Fruit fly (Drosophila melanogaster) whole organism, embryonic: ENCODE results near the gene cv-c.

ENCODE experiments used
- Adf1 ChIP-seq: fragments of 200-800 bp; sonication (Bioruptor generic); IDR thresholded peaks from 2 replicates; pipeline ENCODE4 v1.3.6; 2022; ENCODE audit warnings: missing biosample characterization, missing genetic modification characterization
- Atf6 ChIP-seq: fragments of 200-800 bp; sonication (Bioruptor generic); IDR thresholded peaks from 2 replicates; pipeline ENCODE4 v1.3.6; 2022; ENCODE audit warnings: missing biosample characterization, missing genetic modification characterization
- Bdp1 ChIP-seq: fragments of 200-800 bp; sonication (Bioruptor generic); optimal IDR thresholded peaks from 3 replicates; lab custom pipeline; 2016; ENCODE audit warnings: missing biosample characterization, missing genetic modification characterization
- Bteb2 ChIP-seq: fragments of 200-800 bp; sonication (Bioruptor generic); optimal IDR thresholded peaks from 2 replicates; lab custom pipeline; 2016; ENCODE audit warnings: missing biosample characterization, missing genetic modification characterization
- C15 ChIP-seq: fragments of 200-800 bp; sonication (Bioruptor generic); IDR thresholded peaks from 3 replicates; pipeline ENCODE4 v1.3.6; 2022; ENCODE audit warnings: missing biosample characterization, missing genetic modification characterization
- CG10147 ChIP-seq: fragments of 200-800 bp; sonication (Bioruptor generic); optimal IDR thresholded peaks from 2 replicates; lab custom pipeline; 2019; ENCODE audit warnings: missing biosample characterization, mild to moderate bottlenecking, missing genetic modification characterization, moderate library complexity
- CG10274 ChIP-seq: fragments of 200-800 bp; sonication (Bioruptor generic); optimal IDR thresholded peaks from 3 replicates; lab custom pipeline; 2017; ENCODE audit warnings: missing biosample characterization, mild to moderate bottlenecking, missing genetic modification characterization
- CG11504 ChIP-seq: fragments of 200-800 bp; sonication (Bioruptor generic); optimal IDR thresholded peaks from 3 replicates; lab custom pipeline; 2019; ENCODE audit warnings: missing biosample characterization, mild to moderate bottlenecking, missing genetic modification characterization, moderate library complexity
- CG12391 ChIP-seq: fragments of 200-800 bp; sonication (Bioruptor generic); optimal IDR thresholded peaks from 3 replicates; lab custom pipeline; 2018; ENCODE audit warnings: missing biosample characterization, mild to moderate bottlenecking, missing genetic modification characterization, moderate library complexity
- CG15011 ChIP-seq: fragments of 200-800 bp; sonication (Bioruptor generic); optimal IDR thresholded peaks from 3 replicates; lab custom pipeline; 2018; ENCODE audit warnings: missing biosample characterization, mild to moderate bottlenecking, missing genetic modification characterization
- CG15601 ChIP-seq: fragments of 200-800 bp; sonication (Bioruptor generic); optimal IDR thresholded peaks from 3 replicates; lab custom pipeline; 2019; ENCODE audit warnings: missing biosample characterization, mild to moderate bottlenecking, missing genetic modification characterization, moderate library complexity
- CG1647 ChIP-seq: fragments of 200-800 bp; sonication (Bioruptor generic); optimal IDR thresholded peaks from 3 replicates; lab custom pipeline; 2016; ENCODE audit warnings: missing biosample characterization, missing genetic modification characterization
- CG16813 ChIP-seq: fragments of 200-800 bp; sonication (Bioruptor generic); IDR thresholded peaks from 3 replicates; pipeline ENCODE4 v1.3.6; 2022; ENCODE audit warnings: missing biosample characterization, missing genetic modification characterization; ENCODE audit not compliant: partially characterized antibody
- CG16863 ChIP-seq: fragments of 200-800 bp; sonication (Bioruptor generic); optimal IDR thresholded peaks from 3 replicates; lab custom pipeline; 2016; ENCODE audit warnings: missing biosample characterization, missing genetic modification characterization
- CG1792 ChIP-seq: fragments of 200-800 bp; sonication (Bioruptor generic); optimal IDR thresholded peaks from 2 replicates; lab custom pipeline; 2016; ENCODE audit warnings: missing biosample characterization, missing genetic modification characterization
- CG18262 ChIP-seq: fragments of 200-800 bp; optimal IDR thresholded peaks from 3 replicates; lab custom pipeline; 2019; ENCODE audit warnings: missing biosample characterization, mild to moderate bottlenecking, missing genetic modification characterization, moderate library complexity
- CG31224 ChIP-seq: fragments of 200-800 bp; sonication (Bioruptor generic); IDR thresholded peaks from 2 replicates; pipeline ENCODE4 v1.3.6; 2022; ENCODE audit warnings: missing biosample characterization, missing genetic modification characterization
- CG31365 ChIP-seq: fragments of 200-800 bp; sonication (Bioruptor generic); optimal IDR thresholded peaks from 2 replicates; lab custom pipeline; 2018; ENCODE audit warnings: missing biosample characterization, mild to moderate bottlenecking, missing genetic modification characterization
- CG32532 ChIP-seq: fragments of 200-800 bp; sonication (Bioruptor generic); IDR thresholded peaks from 2 replicates; pipeline ENCODE4 v1.3.6; 2022; ENCODE audit warnings: missing biosample characterization, missing genetic modification characterization
- CG3995 ChIP-seq: fragments of 200-800 bp; sonication (Bioruptor generic); optimal IDR thresholded peaks from 3 replicates; lab custom pipeline; 2016; ENCODE audit warnings: missing biosample characterization, missing genetic modification characterization
- CG6654 ChIP-seq: fragments of 200-800 bp; sonication (Bioruptor generic); optimal IDR thresholded peaks from 2 replicates; lab custom pipeline; 2017; ENCODE audit warnings: missing biosample characterization, mild to moderate bottlenecking, missing genetic modification characterization
- CG6765 ChIP-seq: fragments of 200-800 bp; sonication (Bioruptor generic); optimal IDR thresholded peaks from 3 replicates; lab custom pipeline; 2017; ENCODE audit warnings: missing biosample characterization, mild to moderate bottlenecking, missing genetic modification characterization
- CG6854 ChIP-seq: fragments of 200-800 bp; sonication (Bioruptor generic); optimal IDR thresholded peaks from 3 replicates; lab custom pipeline; 2017; ENCODE audit warnings: missing biosample characterization, mild to moderate bottlenecking, missing genetic modification characterization
- CG7963 ChIP-seq: fragments of 200-800 bp; sonication (Bioruptor generic); IDR thresholded peaks from 3 replicates; pipeline ENCODE4 v1.3.6; 2022; ENCODE audit warnings: missing biosample characterization, missing genetic modification characterization; ENCODE audit not compliant: partially characterized antibody
- CG8388 ChIP-seq: fragments of 200-800 bp; sonication (Bioruptor generic); optimal IDR thresholded peaks from 2 replicates; lab custom pipeline; 2019; ENCODE audit warnings: missing biosample characterization, mild to moderate bottlenecking, missing genetic modification characterization, moderate library complexity
- CoRest ChIP-seq: fragments of 200-800 bp; sonication (Bioruptor generic); optimal IDR thresholded peaks from 3 replicates; lab custom pipeline; 2018; ENCODE audit warnings: missing biosample characterization, mild to moderate bottlenecking, missing genetic modification characterization, moderate library complexity
- Dip3 ChIP-seq: fragments of 200-800 bp; sonication (Bioruptor generic); optimal IDR thresholded peaks from 3 replicates; lab custom pipeline; 2016; ENCODE audit warnings: missing biosample characterization, missing genetic modification characterization
- Dp ChIP-seq: fragments of 200-800 bp; sonication (Bioruptor generic); optimal IDR thresholded peaks from 2 replicates; lab custom pipeline; 2018; ENCODE audit warnings: missing biosample characterization, mild to moderate bottlenecking, missing genetic modification characterization, moderate library complexity
- Dref ChIP-seq: fragments of 200-800 bp; sonication (Bioruptor generic); IDR thresholded peaks from 2 replicates; pipeline ENCODE4 v1.3.6; 2022; ENCODE audit warnings: missing biosample characterization, missing genetic modification characterization
- Hmx ChIP-seq: fragments of 200-800 bp; sonication (Bioruptor generic); optimal IDR thresholded peaks from 2 replicates; lab custom pipeline; 2016; ENCODE audit warnings: missing biosample characterization, missing genetic modification characterization
- Lim3 ChIP-seq: fragments of 200-800 bp; sonication (Bioruptor generic); IDR thresholded peaks from 2 replicates; pipeline ENCODE4 v1.3.6; 2022; ENCODE audit warnings: missing biosample characterization, missing genetic modification characterization
- Nf-YB ChIP-seq: fragments of 200-800 bp; sonication (Bioruptor generic); optimal IDR thresholded peaks from 3 replicates; lab custom pipeline; 2019; ENCODE audit warnings: missing biosample characterization, mild to moderate bottlenecking, missing genetic modification characterization, moderate library complexity
- Vsx1 ChIP-seq: fragments of 200-800 bp; sonication (Bioruptor generic); optimal IDR thresholded peaks from 2 replicates; lab custom pipeline; 2017; ENCODE audit warnings: missing biosample characterization, mild to moderate bottlenecking, missing genetic modification characterization, missing genetic modification reagents
- amos ChIP-seq: fragments of 200-800 bp; sonication (Bioruptor generic); IDR thresholded peaks from 2 replicates; pipeline ENCODE4 v1.3.6; 2022; ENCODE audit warnings: missing biosample characterization, missing genetic modification characterization; ENCODE audit not compliant: partially characterized antibody
- ap ChIP-seq: fragments of 200-800 bp; sonication (Bioruptor generic); IDR thresholded peaks from 2 replicates; pipeline ENCODE4 v1.3.6; 2022; ENCODE audit warnings: missing biosample characterization, missing genetic modification characterization
- bcd ChIP-seq: fragments of 200-800 bp; sonication (Bioruptor generic); optimal IDR thresholded peaks from 2 replicates; lab custom pipeline; 2017; ENCODE audit warnings: missing biosample characterization, mild to moderate bottlenecking, missing genetic modification characterization
- bigmax ChIP-seq: fragments of 200-800 bp; sonication (Bioruptor generic); optimal IDR thresholded peaks from 2 replicates; lab custom pipeline; 2018; ENCODE audit warnings: missing biosample characterization, mild to moderate bottlenecking, missing genetic modification characterization
- bowl ChIP-seq: fragments of 200-800 bp; sonication (Bioruptor generic); IDR thresholded peaks from 2 replicates; pipeline ENCODE4 v1.3.6; 2022; ENCODE audit warnings: missing biosample characterization, missing genetic modification characterization
- bsh ChIP-seq, 2 experiments: fragments of 200-800 bp; sonication (Bioruptor generic); optimal IDR thresholded peaks; 2 replicates each; lab custom pipeline; 2017 to 2018; ENCODE audit warnings: mild to moderate bottlenecking in 2 of 2, missing biosample characterization in 2 of 2, missing genetic modification characterization in 2 of 2, moderate library complexity in 1 of 2
- chif ChIP-seq, 2 experiments: fragments of 200-800 bp; sonication (Bioruptor generic); optimal IDR thresholded peaks; 3 replicates each; lab custom pipeline; 2016; ENCODE audit warnings: missing biosample characterization in 2 of 2, missing genetic modification characterization in 2 of 2
- croc ChIP-seq: fragments of 200-800 bp; sonication (Bioruptor generic); conservative IDR thresholded peaks from 3 replicates; pipeline ENCODE4 v1.3.6; 2022; ENCODE audit warnings: missing biosample characterization, missing genetic modification characterization
- crol ChIP-seq: fragments of 200-800 bp; sonication (Bioruptor generic); IDR thresholded peaks from 2 replicates; pipeline ENCODE4 v1.3.6; 2022; ENCODE audit warnings: missing biosample characterization, missing genetic modification characterization
- danr ChIP-seq: fragments of 200-800 bp; sonication (Bioruptor generic); IDR thresholded peaks from 2 replicates; pipeline ENCODE4 v1.3.6; 2022; ENCODE audit warnings: missing biosample characterization, missing genetic modification characterization
- gcm2 ChIP-seq: fragments of 200-800 bp; sonication (Bioruptor generic); optimal IDR thresholded peaks from 2 replicates; lab custom pipeline; 2016; ENCODE audit warnings: missing biosample characterization, missing genetic modification characterization
- inv ChIP-seq: fragments of 200-800 bp; sonication (Bioruptor generic); IDR thresholded peaks from 2 replicates; pipeline ENCODE4 v1.3.6; 2022; ENCODE audit warnings: missing biosample characterization, missing genetic modification characterization; ENCODE audit not compliant: partially characterized antibody
- mirr ChIP-seq: fragments of 200-800 bp; sonication (Bioruptor generic); optimal IDR thresholded peaks from 3 replicates; lab custom pipeline; 2018; ENCODE audit warnings: missing biosample characterization, mild to moderate bottlenecking, missing genetic modification characterization
- nmo ChIP-seq: fragments of 200-800 bp; sonication (Bioruptor generic); optimal IDR thresholded peaks from 2 replicates; lab custom pipeline; 2018; ENCODE audit warnings: missing biosample characterization, mild to moderate bottlenecking, missing genetic modification characterization, moderate library complexity
- odd ChIP-seq: fragments of 200-800 bp; sonication (Bioruptor generic); optimal IDR thresholded peaks from 2 replicates; lab custom pipeline; 2017; ENCODE audit warnings: missing biosample characterization, mild to moderate bottlenecking, missing genetic modification characterization
- peb ChIP-seq: fragments of 200-800 bp; sonication (Bioruptor generic); IDR thresholded peaks from 2 replicates; pipeline ENCODE4 v1.3.6; 2022; ENCODE audit warnings: missing biosample characterization, missing genetic modification characterization
- tgo ChIP-seq: fragments of 200-800 bp; sonication (Bioruptor generic); IDR thresholded peaks from 3 replicates; pipeline ENCODE4 v1.3.6; 2022; ENCODE audit warnings: missing biosample characterization, missing genetic modification characterization
- zfh1 ChIP-seq: fragments of 200-800 bp; sonication (Bioruptor generic); IDR thresholded peaks from 3 replicates; pipeline ENCODE4 v1.3.6; 2022; ENCODE audit warnings: missing biosample characterization, missing genetic modification characterization

Gene cv-c

dm6 chr3R:14469724-14470123 lies 11.8 kb downstream of the cv-c start (continued):
- no peak for TF ChIP-seq Dip3 (GFP tag; lab: Kevin White, UChicago)
- no peak for TF ChIP-seq CG10274 (GFP tag; lab: Kevin White, UChicago)
- peak; percentile 42 to 62 for TF ChIP-seq chif (GFP tag; optimal IDR thresholded peaks at IDR 0.05; lab: Kevin White, UChicago)
- TF ChIP-seq Lim3 (GFP tag; lab: Robert Waterston, UW): no peak
- TF ChIP-seq Bdp1: peak; percentile 14
- no peak for TF ChIP-seq Dp (GFP tag; lab: Kevin White, UChicago)
- TF ChIP-seq Adf1 (GFP tag; lab: Robert Waterston, UW): no peak
- TF ChIP-seq crol (GFP tag; lab: Robert Waterston, UW): no peak
- peak; percentile 35 for TF ChIP-seq Nf-YB (GFP tag; lab: Kevin White, UChicago)
- TF ChIP-seq CG6854 (GFP tag; lab: Kevin White, UChicago): no peak
- no peak for TF ChIP-seq mirr (GFP tag; lab: Kevin White, UChicago)
- TF ChIP-seq CG31365 (tag; lab: Kevin White, UChicago): no peak
- no peak for TF ChIP-seq CG6654 (GFP tag; lab: Kevin White, UChicago)
- TF ChIP-seq CoRest (tag; lab: Kevin White, UChicago): peak; percentile 70
- peak; percentile 39 for TF ChIP-seq ap (GFP tag; lab: Robert Waterston, UW)
- TF ChIP-seq nmo (GFP tag; lab: Kevin White, UChicago): peak; percentile 77
- TF ChIP-seq CG15601 (tag; lab: Kevin White, UChicago): peak; percentile 68
- no peak for TF ChIP-seq inv (GFP tag; lab: Robert Waterston, UW)
- no peak for TF ChIP-seq CG1792 (GFP tag; lab: Kevin White, UChicago)
- TF ChIP-seq bcd (GFP tag; lab: Kevin White, UChicago): peak; percentile 53
- TF ChIP-seq CG32532 (GFP tag; lab: Robert Waterston, UW): no peak
- peak; percentile 17 for TF ChIP-seq CG16863
- TF ChIP-seq CG1647 (GFP tag; lab: Kevin White, UChicago): peak; percentile 6
- peak; percentile 6 for TF ChIP-seq gcm2
- no peak for TF ChIP-seq Dref (GFP tag; lab: Robert Waterston, UW)
- TF ChIP-seq CG6765: no peak
- no peak for TF ChIP-seq CG7963 (GFP tag; lab: Robert Waterston, UW)
- TF ChIP-seq CG31224 (GFP tag; lab: Robert Waterston, UW): no peak
- TF ChIP-seq CG3995: no peak
- peak; percentile 56 for TF ChIP-seq CG8388 (GFP tag; lab: Kevin White, UChicago)
- no peak for TF ChIP-seq Hmx
- TF ChIP-seq amos (GFP tag; lab: Robert Waterston, UW): no peak
- peak; percentile 73 for TF ChIP-seq zfh1
- peak; percentile 72 for TF ChIP-seq tgo
- no peak for TF ChIP-seq peb
- peak; percentile 53; the same call in 1 of the 2 replicates for TF ChIP-seq Atf6 (GFP tag; lab: Robert Waterston, UW)
- no peak for TF ChIP-seq danr (GFP tag; lab: Robert Waterston, UW)
- TF ChIP-seq C15 (GFP tag; lab: Robert Waterston, UW): no peak
- TF ChIP-seq CG18262 (tag; lab: Kevin White, UChicago): peak; percentile 81
- no peak for TF ChIP-seq CG16813 (GFP tag; lab: Robert Waterston, UW)
- no peak for TF ChIP-seq CG15011
- peak; percentile 78 for TF ChIP-seq CG11504
- TF ChIP-seq bowl (GFP tag; lab: Robert Waterston, UW): no peak
- TF ChIP-seq Vsx1: peak; percentile 20
- peak; percentile 58 for TF ChIP-seq odd (GFP tag; lab: Kevin White, UChicago)
- peak; percentile 82 to 86 for TF ChIP-seq bsh (GFP tag; optimal IDR thresholded peaks at IDR 0.05; lab: Kevin White, UChicago)
- TF ChIP-seq Bteb2: no peak
- no peak for TF ChIP-seq bigmax (GFP tag; lab: Kevin White, UChicago)
- TF ChIP-seq CG12391 (tag; lab: Kevin White, UChicago): peak; percentile 82
- TF ChIP-seq croc (GFP tag; lab: Robert Waterston, UW): peak; percentile 63
- no peak for TF ChIP-seq CG10147 (GFP tag; lab: Kevin White, UChicago)
